Worm (Caenorhabditis elegans) whole organism, mixed stage, embryonic: ENCODE measurements around the gene T22G5.1.

Experiments used
- lin-13 ChIP-seq: fragments of 150-350 bp; optimal IDR thresholded peaks from 2 replicates; lab custom pipeline; 2014; ENCODE audit warnings: missing biosample characterization, missing genetic modification characterization
- mep-1 ChIP-seq: fragments of 150-350 bp; optimal IDR thresholded peaks from 2 replicates; lab custom pipeline; 2017; ENCODE audit warnings: missing biosample characterization, missing genetic modification reagents, missing genetic modification characterization, inconsistent platforms
- nhr-76 ChIP-seq: sonication (generic microtip); optimal IDR thresholded peaks from 2 replicates; lab custom pipeline; 2017; ENCODE audit warnings: missing biosample characterization, missing genetic modification characterization
- snpc-4 ChIP-seq: fragments of 150-350 bp; optimal IDR thresholded peaks from 2 replicates; lab custom pipeline; 2014; ENCODE audit warnings: missing biosample characterization, missing genetic modification characterization
- unc-62 ChIP-seq: fragments of 150-350 bp; optimal IDR thresholded peaks from 2 replicates; lab custom pipeline; 2014; ENCODE audit warnings: missing biosample characterization, missing genetic modification reagents, missing genetic modification characterization

DNA sequence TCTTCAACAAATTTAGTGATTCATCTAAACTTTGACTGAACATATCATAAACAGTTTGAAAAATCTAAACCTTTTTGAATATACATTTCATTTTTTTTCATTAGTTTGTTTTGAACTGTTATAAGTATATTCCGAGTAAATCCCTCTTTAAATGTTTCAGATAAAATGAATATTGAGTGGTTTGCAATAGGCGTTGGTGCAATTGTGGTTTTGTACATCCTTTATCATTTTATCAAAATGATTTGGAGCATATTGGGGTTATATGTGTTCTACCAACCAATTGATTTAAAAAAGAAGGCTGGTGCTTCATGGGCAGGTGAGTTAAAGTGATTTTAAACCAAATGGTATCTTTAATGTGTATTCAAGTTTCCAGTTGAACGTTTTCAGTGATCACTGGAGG, 27.8 kb downstream of the T22G5.1 start, which contains the start of gene stdh-3:
- TF ChIP-seq snpc-4 (no peak), lin-13 (tag; lab: Kevin White, UChicago) (no peak), nhr-76 (tag; lab: Kevin White, UChicago) (no peak), unc-62 (GFP tag; lab: Kevin White, UChicago) (no peak), mep-1 (tag; lab: Kevin White, UChicago) (no peak)
